Worm (Caenorhabditis elegans) whole organism, L1 larva: Measurements from ENCODE around the gene F28A12.10.

Experiments
- ama-1 ChIP-seq: fragments of 150-350 bp; optimal IDR thresholded peaks from 2 replicates; lab custom pipeline; 2014
- ces-1 ChIP-seq: fragments of 150-350 bp; optimal IDR thresholded peaks from 2 replicates; lab custom pipeline; 2014; ENCODE audit warnings: missing biosample characterization, missing genetic modification reagents, missing genetic modification characterization
- mab-9 ChIP-seq: fragments of 200-800 bp; sonication (Bioruptor generic); IDR thresholded peaks from 2 replicates; pipeline ENCODE4 v1.3.6; 2022; ENCODE audit warnings: missing genetic modification reagents, missing genetic modification characterization, missing compliant biosample characterization
- mep-1 ChIP-seq: fragments of 150-350 bp; optimal IDR thresholded peaks from 2 replicates; lab custom pipeline; 2014; ENCODE audit warnings: missing biosample characterization, missing genetic modification characterization
- nhr-237 ChIP-seq: fragments of 150-350 bp; optimal IDR thresholded peaks from 2 replicates; lab custom pipeline; 2014; ENCODE audit warnings: missing biosample characterization, missing genetic modification characterization
- nhr-71 ChIP-seq: sonication (generic microtip); optimal IDR thresholded peaks from 2 replicates; lab custom pipeline; 2016; ENCODE audit warnings: mild to moderate bottlenecking, missing genetic modification characterization, moderate library complexity, missing compliant biosample characterization
- rnt-1 ChIP-seq: sonication (generic microtip); optimal IDR thresholded peaks from 2 replicates; lab custom pipeline; 2016; ENCODE audit warnings: mild to moderate bottlenecking, missing genetic modification characterization, moderate library complexity, missing compliant biosample characterization
- skn-1 ChIP-seq: fragments of 150-350 bp; optimal IDR thresholded peaks from 2 replicates; lab custom pipeline; 2014; ENCODE audit warnings: missing biosample characterization, missing genetic modification characterization
- sox-4 ChIP-seq: sonication (generic microtip); optimal IDR thresholded peaks from 2 replicates; lab custom pipeline; 2016; ENCODE audit warnings: missing genetic modification characterization, missing compliant biosample characterization
- unc-130 ChIP-seq: fragments of 150-350 bp; optimal IDR thresholded peaks from 2 replicates; lab custom pipeline; 2017; ENCODE audit warnings: missing biosample characterization, missing genetic modification characterization, inconsistent platforms

ce11 chrV:8603272-8603671 is 34.3 kb downstream of the F28A12.10 start, which contains the start of gene F41E6.5:
- TF ChIP-seq unc-130 (tag; lab: Kevin White, UChicago), result no peak
- no peak for TF ChIP-seq mab-9 (GFP tag; lab: Robert Waterston, UW)
- TF ChIP-seq sox-4 (tag; lab: Kevin White, UChicago), result no peak
- TF ChIP-seq skn-1, result no peak
- TF ChIP-seq ama-1 (lab: Kevin White, UChicago), result no peak
- no peak for TF ChIP-seq rnt-1 (tag; lab: Kevin White, UChicago)
- TF ChIP-seq nhr-237 (tag; lab: Kevin White, UChicago), result no peak
- no peak for TF ChIP-seq ces-1 (GFP tag; lab: Kevin White, UChicago)
- peak; percentile 2 for TF ChIP-seq nhr-71
- no peak for TF ChIP-seq mep-1 (tag; lab: Kevin White, UChicago)
